Worm (Caenorhabditis elegans): ENCODE results near the gene W05H5.1.

ce11 chrII:12408717-12409116, 35.9 kb downstream of the W05H5.1 start, which contains the start of gene sre-31:
- no peak for TF ChIP-seq lin-39 (tag; optimal IDR thresholded peaks at IDR 0.05)
- TF ChIP-seq unc-130 (GFP tag; optimal IDR thresholded peaks at IDR 0.05), result no peak
